Fruit fly (Drosophila melanogaster) whole organism, embryonic: Measurements from ENCODE around the gene Traf-like.
A peak's percentile ranks its signal among the peaks of the same experiment; 100 is the strongest.

Source experiments
- CG10959 ChIP-seq: fragments of 200-800 bp; sonication (Bioruptor generic); IDR thresholded peaks from 2 replicates; pipeline ENCODE4 v1.3.6; 2022; ENCODE audit warnings: missing biosample characterization, missing genetic modification characterization
- CG11247 ChIP-seq: fragments of 200-800 bp; sonication (Bioruptor generic); IDR thresholded peaks from 2 replicates; pipeline ENCODE4 v1.3.6; 2022; ENCODE audit warnings: missing biosample characterization, missing genetic modification characterization
- CG13894 ChIP-seq: fragments of 200-800 bp; sonication (Bioruptor generic); optimal IDR thresholded peaks from 3 replicates; lab custom pipeline; 2018; ENCODE audit warnings: missing biosample characterization, mild to moderate bottlenecking, missing genetic modification characterization, moderate library complexity
- CG15514 ChIP-seq: fragments of 200-800 bp; sonication (Bioruptor generic); optimal IDR thresholded peaks from 3 replicates; lab custom pipeline; 2017; ENCODE audit warnings: missing biosample characterization, missing genetic modification characterization, mild to moderate bottlenecking, moderate library complexity, missing genetic modification reagents
- CG17328 ChIP-seq: fragments of 200-800 bp; sonication (Bioruptor generic); IDR thresholded peaks from 2 replicates; pipeline ENCODE4 v1.3.6; 2022; ENCODE audit warnings: missing biosample characterization, missing genetic modification characterization
- CG17385 ChIP-seq: fragments of 200-800 bp; sonication (Bioruptor generic); optimal IDR thresholded peaks from 3 replicates; lab custom pipeline; 2018; ENCODE audit warnings: missing biosample characterization, mild to moderate bottlenecking, missing genetic modification characterization
- CG1792 ChIP-seq: fragments of 200-800 bp; sonication (Bioruptor generic); optimal IDR thresholded peaks from 2 replicates; lab custom pipeline; 2016; ENCODE audit warnings: missing biosample characterization, missing genetic modification characterization
- CG2199 ChIP-seq: fragments of 200-800 bp; sonication (Bioruptor generic); IDR thresholded peaks from 3 replicates; pipeline ENCODE4 v1.3.6; 2022; ENCODE audit warnings: missing biosample characterization, missing genetic modification characterization
- CG4730 ChIP-seq: fragments of 200-800 bp; sonication (Bioruptor generic); IDR thresholded peaks from 2 replicates; pipeline ENCODE4 v1.3.6; 2022; ENCODE audit warnings: missing biosample characterization, missing genetic modification characterization
- CG8290 ChIP-seq, 3 experiments: fragments of 200-800 bp; sonication (Bioruptor generic); optimal IDR thresholded peaks; 2 replicates each; lab custom pipeline; 2016 to 2019; ENCODE audit warnings: missing biosample characterization in 3 of 3, missing genetic modification characterization in 3 of 3, mild to moderate bottlenecking in 2 of 3, moderate library complexity in 1 of 3
- CG8765 ChIP-seq: fragments of 200-800 bp; sonication (Bioruptor generic); IDR thresholded peaks from 2 replicates; pipeline ENCODE4 v1.3.6; 2022; ENCODE audit warnings: missing biosample characterization, missing genetic modification characterization
- CG9609 ChIP-seq: fragments of 200-800 bp; sonication (Bioruptor generic); optimal IDR thresholded peaks from 3 replicates; lab custom pipeline; 2016; ENCODE audit warnings: missing biosample characterization, missing genetic modification characterization
- Chrac-16 ChIP-seq: fragments of 200-800 bp; sonication (Bioruptor generic); optimal IDR thresholded peaks from 3 replicates; lab custom pipeline; 2016; ENCODE audit warnings: missing biosample characterization, missing genetic modification characterization
- CkIIα-i1 ChIP-seq: fragments of 200-800 bp; sonication (Bioruptor generic); IDR thresholded peaks from 2 replicates; pipeline ENCODE4 v1.3.6; 2022; ENCODE audit warnings: missing biosample characterization, missing genetic modification characterization
- Eip74EF ChIP-seq, 2 experiments: fragments of 200-800 bp in 1 of 2; fragments of >200 bp in 1 of 2; sonication (Bioruptor generic) in 1 of 2; optimal IDR thresholded peaks; 2 replicates each; lab custom pipeline; 2017 to 2019; ENCODE audit warnings: missing biosample characterization in 2 of 2, missing genetic modification characterization in 2 of 2, mild to moderate bottlenecking in 1 of 2, moderate library complexity in 1 of 2
- Ets65A ChIP-seq: fragments of 200-800 bp; sonication (Bioruptor generic); peaks from one replicate; lab custom pipeline; 2016; ENCODE audit warnings: missing biosample characterization, missing genetic modification characterization
- Ets97D ChIP-seq: fragments of 200-800 bp; sonication (Bioruptor generic); optimal IDR thresholded peaks from 3 replicates; lab custom pipeline; 2016; ENCODE audit warnings: missing biosample characterization, missing genetic modification characterization
- Fer2 ChIP-seq: fragments of 200-800 bp; sonication (Bioruptor generic); optimal IDR thresholded peaks from 2 replicates; lab custom pipeline; 2018; ENCODE audit warnings: missing biosample characterization, mild to moderate bottlenecking, missing genetic modification characterization, moderate library complexity
- HmgZ ChIP-seq: fragments of 200-800 bp; sonication (Bioruptor generic); optimal IDR thresholded peaks from 2 replicates; lab custom pipeline; 2018; ENCODE audit warnings: missing biosample characterization, mild to moderate bottlenecking, missing genetic modification characterization
- Mad ChIP-seq: fragments of 200-800 bp; sonication (Bioruptor generic); optimal IDR thresholded peaks from 2 replicates; lab custom pipeline; 2016; ENCODE audit warnings: missing biosample characterization, missing genetic modification characterization
- Mrtf ChIP-seq: fragments of 200-800 bp; sonication (Bioruptor generic); IDR thresholded peaks from 3 replicates; pipeline ENCODE4 v1.3.6; 2022; ENCODE audit warnings: missing biosample characterization, missing genetic modification characterization
- NfI ChIP-seq: fragments of 200-800 bp; sonication (Bioruptor generic); optimal IDR thresholded peaks from 3 replicates; lab custom pipeline; 2018; ENCODE audit warnings: missing biosample characterization, mild to moderate bottlenecking, missing genetic modification characterization, moderate library complexity
- Oaz ChIP-seq: fragments of 200-800 bp; sonication (Bioruptor generic); IDR thresholded peaks from 2 replicates; pipeline ENCODE4 v1.3.6; 2022; ENCODE audit warnings: missing biosample characterization, missing genetic modification characterization
- Optix ChIP-seq: fragments of 200-800 bp; sonication (Bioruptor generic); IDR thresholded peaks from 3 replicates; pipeline ENCODE4 v1.3.6; 2022; ENCODE audit warnings: missing biosample characterization, missing genetic modification characterization
- Rfx ChIP-seq: fragments of 200-800 bp; sonication (Bioruptor generic); IDR thresholded peaks from 2 replicates; pipeline ENCODE4 v1.3.6; 2022; ENCODE audit warnings: missing biosample characterization, missing genetic modification characterization
- Rx ChIP-seq: fragments of 200-800 bp; sonication (Bioruptor generic); IDR thresholded peaks from 2 replicates; pipeline ENCODE4 v1.3.6; 2022; ENCODE audit warnings: missing biosample characterization, missing genetic modification characterization
- Scr ChIP-seq: fragments of 200-800 bp; sonication (Bioruptor generic); IDR thresholded peaks from 2 replicates; pipeline ENCODE4 v1.3.6; 2022; ENCODE audit warnings: missing biosample characterization, missing genetic modification characterization; ENCODE audit not compliant: partially characterized antibody
- Sry-δ ChIP-seq: fragments of 200-800 bp; sonication (Bioruptor generic); optimal IDR thresholded peaks from 2 replicates; lab custom pipeline; 2016; ENCODE audit warnings: missing biosample characterization, missing genetic modification characterization
- croc ChIP-seq: fragments of 200-800 bp; sonication (Bioruptor generic); conservative IDR thresholded peaks from 3 replicates; pipeline ENCODE4 v1.3.6; 2022; ENCODE audit warnings: missing biosample characterization, missing genetic modification characterization
- emc ChIP-seq: fragments of 200-800 bp; sonication (Bioruptor generic); optimal IDR thresholded peaks from 2 replicates; lab custom pipeline; 2016; ENCODE audit warnings: missing biosample characterization, missing genetic modification characterization
- ems ChIP-seq: fragments of 200-800 bp; sonication (Bioruptor generic); optimal IDR thresholded peaks from 3 replicates; lab custom pipeline; 2016; ENCODE audit warnings: missing biosample characterization, missing genetic modification characterization
- exex ChIP-seq: fragments of 200-800 bp; sonication (Bioruptor generic); optimal IDR thresholded peaks from 4 replicates; lab custom pipeline; 2018; ENCODE audit warnings: missing biosample characterization, mild to moderate bottlenecking, missing genetic modification characterization, moderate library complexity
- fd64A ChIP-seq: fragments of 200-800 bp; sonication (Bioruptor generic); optimal IDR thresholded peaks from 3 replicates; lab custom pipeline; 2018; ENCODE audit warnings: missing biosample characterization, mild to moderate bottlenecking, missing genetic modification characterization
- gfzf ChIP-seq: fragments of 200-800 bp; sonication (Bioruptor generic); optimal IDR thresholded peaks from 2 replicates; lab custom pipeline; 2016; ENCODE audit warnings: missing biosample characterization, mild to moderate bottlenecking, missing genetic modification characterization, moderate library complexity
- grn ChIP-seq: fragments of 200-800 bp; sonication (Bioruptor generic); optimal IDR thresholded peaks from 3 replicates; lab custom pipeline; 2017; ENCODE audit warnings: missing biosample characterization, missing genetic modification characterization
- hth ChIP-seq: fragments of >200 bp; optimal IDR thresholded peaks from 2 replicates; lab custom pipeline; 2017; ENCODE audit warnings: inconsistent platforms
- kah ChIP-seq: fragments of 200-800 bp; sonication (Bioruptor generic); optimal IDR thresholded peaks from 2 replicates; lab custom pipeline; 2018; ENCODE audit warnings: missing biosample characterization, mild to moderate bottlenecking, missing genetic modification characterization
- lola ChIP-seq, 3 experiments: fragments of >200 bp in 2 of 3; fragments of 200-800 bp in 1 of 3; sonication (Bioruptor generic) in 1 of 3; optimal IDR thresholded peaks; 2 replicates each; lab custom pipeline; 2017 to 2019; ENCODE audit warnings: missing biosample characterization in 3 of 3, missing genetic modification characterization in 3 of 3, mild to moderate bottlenecking in 1 of 3, moderate library complexity in 1 of 3
- nau ChIP-seq: fragments of 200-800 bp; sonication (Bioruptor generic); optimal IDR thresholded peaks from 3 replicates; lab custom pipeline; 2017; ENCODE audit warnings: missing biosample characterization, mild to moderate bottlenecking, missing genetic modification characterization, missing genetic modification reagents
- onecut ChIP-seq: fragments of 200-800 bp; sonication (Bioruptor generic); IDR thresholded peaks from 2 replicates; pipeline ENCODE4 v1.3.6; 2022; ENCODE audit warnings: missing biosample characterization, missing genetic modification characterization
- ranshi ChIP-seq: fragments of 200-800 bp; sonication (Bioruptor generic); IDR thresholded peaks from 2 replicates; pipeline ENCODE4 v1.3.6; 2022; ENCODE audit warnings: missing biosample characterization, missing genetic modification characterization
- repo ChIP-seq: fragments of 200-800 bp; sonication (Bioruptor generic); optimal IDR thresholded peaks from 2 replicates; lab custom pipeline; 2016; ENCODE audit warnings: missing biosample characterization, missing genetic modification characterization
- sisA ChIP-seq: fragments of 200-800 bp; sonication (Bioruptor generic); IDR thresholded peaks from 2 replicates; pipeline ENCODE4 v1.3.6; 2022; ENCODE audit warnings: missing biosample characterization, missing genetic modification characterization
- so ChIP-seq: fragments of 200-800 bp; sonication (Bioruptor generic); IDR thresholded peaks from 3 replicates; pipeline ENCODE4 v1.3.6; 2022; ENCODE audit warnings: missing biosample characterization, missing genetic modification characterization
- tin ChIP-seq: fragments of 200-800 bp; sonication (Bioruptor generic); optimal IDR thresholded peaks from 3 replicates; lab custom pipeline; 2016; ENCODE audit warnings: missing biosample characterization, missing genetic modification characterization
- tx ChIP-seq: fragments of 200-800 bp; sonication (Bioruptor generic); optimal IDR thresholded peaks from 2 replicates; lab custom pipeline; 2016; ENCODE audit warnings: missing biosample characterization, missing genetic modification characterization
- yki ChIP-seq: fragments of >200 bp; optimal IDR thresholded peaks from 3 replicates; lab custom pipeline; 2018
- zen2 ChIP-seq: fragments of 200-800 bp; sonication (Bioruptor generic); IDR thresholded peaks from 3 replicates; pipeline ENCODE4 v1.3.6; 2022; ENCODE audit warnings: missing biosample characterization, missing genetic modification characterization; ENCODE audit not compliant: partially characterized antibody

Gene Traf-like

dm6 chrX:16384843-16385726, 29.8 kb upstream of the Traf-like start, which contains the start of the genes CG9992 and CG4239 (continued):
- TF ChIP-seq kah (GFP tag; lab: Kevin White, UChicago) (peak; percentile 11), CG11247 (GFP tag; lab: Robert Waterston, UW) (peak; percentile 24; the same call in 1 of the 2 replicates), exex (tag; lab: Kevin White, UChicago) (peak; percentile 1), CG17385 (peak; percentile 45), lola (GFP tag; optimal IDR thresholded peaks at IDR 0.05; lab: Kevin White, UChicago) (peak in 2 of 3 experiments; percentile 59 to 97), hth (lab: Kevin White, UChicago) (no peak), so (no peak; the same call in 2 of the 3 replicates), repo (GFP tag; lab: Kevin White, UChicago) (no peak), Oaz (GFP tag; lab: Robert Waterston, UW) (no peak), CG15514 (GFP tag; lab: Kevin White, UChicago) (no peak), croc (GFP tag; lab: Robert Waterston, UW) (peak; percentile 49; the same call in 2 of the 3 replicates), CG8765 (GFP tag; lab: Robert Waterston, UW) (peak; percentile 38; the same call in 1 of the 2 replicates), Optix (GFP tag; lab: Robert Waterston, UW) (0 out of 3 replicates have a peak, but pooled peaks have one; percentile 27), Sry-δ (peak; percentile 69), zen2 (GFP tag; lab: Robert Waterston, UW) (no peak), fd64A (GFP tag; lab: Kevin White, UChicago) (peak; percentile 42), ems (no peak), tin (peak; percentile 60), CG13894 (tag; lab: Kevin White, UChicago) (peak; percentile 49), CG8290 (GFP tag; optimal IDR thresholded peaks at IDR 0.05; lab: Kevin White, UChicago) (peak; percentile 74), CG8290 (tag; optimal IDR thresholded peaks at IDR 0.05; lab: Kevin White, UChicago) (peak; percentile 18 to 61), Rfx (GFP tag; lab: Robert Waterston, UW) (peak; percentile 69; the same call in 1 of the 2 replicates), nau (GFP tag; lab: Kevin White, UChicago) (no peak), emc (GFP tag; lab: Kevin White, UChicago) (no peak), sisA (GFP tag; lab: Robert Waterston, UW) (peak; percentile 61), Rx (GFP tag; lab: Robert Waterston, UW) (no peak), CG9609 (peak; percentile 48), CG10959 (GFP tag; lab: Robert Waterston, UW) (no peak), Chrac-16 (peak; percentile 70), HmgZ (tag; lab: Kevin White, UChicago) (peak; percentile 71), Mad (GFP tag; lab: Kevin White, UChicago) (peak; percentile 11), onecut (GFP tag; lab: Robert Waterston, UW) (no peak), Scr (peak; percentile 65), gfzf (GFP tag; lab: Kevin White, UChicago) (peak; percentile 62), Eip74EF (GFP tag; optimal IDR thresholded peaks at IDR 0.05; lab: Kevin White, UChicago) (peak in 1 of 2 experiments; percentile 66), CG2199 (GFP tag; lab: Robert Waterston, UW) (no peak), tx (GFP tag; lab: Kevin White, UChicago) (peak; percentile 18), Ets97D (GFP tag; lab: Kevin White, UChicago) (peak; percentile 27), CG17328 (GFP tag; lab: Robert Waterston, UW) (0 out of 2 replicates have a peak, but pooled peaks have one; percentile 16), Ets65A (GFP tag; lab: Kevin White, UChicago) (peak; percentile 95), ranshi (peak; percentile 56; the same call in 1 of the 2 replicates), CG4730 (GFP tag; lab: Robert Waterston, UW) (peak; percentile 38; the same call in 1 of the 2 replicates), Mrtf (GFP tag; lab: Robert Waterston, UW) (peak; percentile 39; the same call in 1 of the 3 replicates), grn (GFP tag; lab: Kevin White, UChicago) (no peak), Fer2 (tag; lab: Kevin White, UChicago) (peak; percentile 56), CG1792 (no peak), yki (lab: Kevin White, UChicago) (no peak), CkIIα-i1 (no peak), NfI (GFP tag; lab: Kevin White, UChicago) (peak; percentile 56)
